Worm (Caenorhabditis elegans): ENCODE results near the gene ocr-1.

ce11 chrV:10723181-10723580 lies 41.0 kb upstream of the ocr-1 start:
- TF ChIP-seq hnd-1 (tag; optimal IDR thresholded peaks at IDR 0.05) (no peak), ama-1 (optimal IDR thresholded peaks at IDR 0.05) (no peak), tbx-37 (GFP tag; conservative IDR thresholded peaks at IDR 0.05) (no peak), tbx-11 (GFP tag; IDR thresholded peaks at IDR 0.05) (no peak), hmbx-1 (tag; optimal IDR thresholded peaks at IDR 0.05) (no peak), tra-4 (tag; optimal IDR thresholded peaks at IDR 0.05) (no peak), scrt-1 (GFP tag; IDR thresholded peaks at IDR 0.05) (no peak), flt-1 (GFP tag; IDR thresholded peaks at IDR 0.05) (no peak), ceh-13 (GFP tag; optimal IDR thresholded peaks at IDR 0.05) (no peak), sea-1 (GFP tag; conservative IDR thresholded peaks at IDR 0.05) (no peak), F13C5.2 (tag; optimal IDR thresholded peaks at IDR 0.05) (no peak), aly-1 (tag; optimal IDR thresholded peaks at IDR 0.05) (no peak), hmg-4 (GFP tag; optimal IDR thresholded peaks at IDR 0.05) (no peak)

Measured in whole organism, early embryonic.